Worm (Caenorhabditis elegans) whole organism, L3 larva: ENCODE results near the gene Y105C5B.25.

Experiments
- egl-27 ChIP-seq: sonication (generic microtip); optimal IDR thresholded peaks from 4 replicates; lab custom pipeline; 2017; ENCODE audit warnings: missing biosample characterization, missing genetic modification reagents, missing genetic modification characterization
- nhr-43 ChIP-seq: sonication (generic microtip); optimal IDR thresholded peaks from 2 replicates; lab custom pipeline; 2016; ENCODE audit warnings: mild to moderate bottlenecking, missing genetic modification characterization, missing compliant biosample characterization; ENCODE audit not compliant: poor library complexity, severe bottlenecking
- nhr-76 ChIP-seq: fragments of 150-350 bp; sonication (generic microtip); optimal IDR thresholded peaks from 5 replicates; lab custom pipeline; 2014; ENCODE audit warnings: missing biosample characterization, missing genetic modification characterization
- skn-1 ChIP-seq: fragments of 150-350 bp; optimal IDR thresholded peaks from 2 replicates; lab custom pipeline; 2014; ENCODE audit warnings: missing biosample characterization, missing genetic modification characterization
- snpc-4 ChIP-seq: fragments of 150-350 bp; optimal IDR thresholded peaks from 2 replicates; lab custom pipeline; 2014; ENCODE audit warnings: missing biosample characterization, missing genetic modification characterization
- ztf-11 ChIP-seq: fragments of 150-350 bp; optimal IDR thresholded peaks from 2 replicates; lab custom pipeline; 2014; ENCODE audit warnings: missing biosample characterization, missing genetic modification characterization
- ztf-4 ChIP-seq: fragments of 150-350 bp; optimal IDR thresholded peaks from 2 replicates; lab custom pipeline; 2014; ENCODE audit warnings: missing biosample characterization, missing genetic modification characterization

- TF ChIP-seq ztf-11 (tag; lab: Kevin White, UChicago) (no peak), egl-27 (tag; lab: Kevin White, UChicago) (no peak), nhr-76 (tag; lab: Kevin White, UChicago) (no peak), ztf-4 (tag; lab: Kevin White, UChicago) (no peak), snpc-4 (tag; lab: Kevin White, UChicago) (no peak), nhr-43 (tag; lab: Kevin White, UChicago) (no peak), skn-1 (tag; lab: Kevin White, UChicago) (no peak)
Observed at ce11 chrIV:16132164-16132563, 14.8 kb downstream of the Y105C5B.25 start, which contains the start of gene hlh-32.
